Fruit fly (Drosophila melanogaster) whole organism, embryonic: ENCODE measurements around the gene CG42240.

Source experiments
- Awh ChIP-seq: fragments of 200-800 bp; sonication (Bioruptor generic); IDR thresholded peaks from 2 replicates; pipeline ENCODE4, ENCODE4 v1.3.6; 2022; ENCODE audit warnings: missing biosample characterization, missing genetic modification characterization
- Blimp-1 ChIP-seq: fragments of 200-800 bp; sonication (Bioruptor generic); optimal IDR thresholded peaks from 3 replicates; lab custom pipeline; 2018; ENCODE audit warnings: missing biosample characterization, missing genetic modification characterization, mild to moderate bottlenecking, moderate library complexity, missing genetic modification reagents
- CG1024 ChIP-seq: fragments of 200-800 bp; sonication (Bioruptor generic); IDR thresholded peaks from 2 replicates; pipeline ENCODE4 v1.3.6; 2022; ENCODE audit warnings: missing biosample characterization, missing genetic modification characterization
- CG10565 ChIP-seq: fragments of 200-800 bp; sonication (Bioruptor generic); optimal IDR thresholded peaks from 3 replicates; lab custom pipeline; 2016; ENCODE audit warnings: missing biosample characterization, mild to moderate bottlenecking, missing genetic modification characterization
- CG12236 ChIP-seq: fragments of 200-800 bp; sonication (Bioruptor generic); optimal IDR thresholded peaks from 2 replicates; lab custom pipeline; 2016; ENCODE audit warnings: missing biosample characterization, missing genetic modification characterization
- CG12391 ChIP-seq: fragments of 200-800 bp; sonication (Bioruptor generic); optimal IDR thresholded peaks from 3 replicates; lab custom pipeline; 2018; ENCODE audit warnings: missing biosample characterization, mild to moderate bottlenecking, missing genetic modification characterization, moderate library complexity
- CG12769 ChIP-seq: fragments of 200-800 bp; sonication (Bioruptor generic); optimal IDR thresholded peaks from 2 replicates; lab custom pipeline; 2019; ENCODE audit warnings: missing biosample characterization, mild to moderate bottlenecking, missing genetic modification characterization, moderate library complexity
- CG12942 ChIP-seq: fragments of 200-800 bp; sonication (Bioruptor generic); optimal IDR thresholded peaks from 3 replicates; lab custom pipeline; 2016; ENCODE audit warnings: missing biosample characterization, missing genetic modification characterization
- CG13775 ChIP-seq: fragments of 200-800 bp; sonication (Bioruptor generic); optimal IDR thresholded peaks from 3 replicates; lab custom pipeline; 2017; ENCODE audit warnings: missing biosample characterization, mild to moderate bottlenecking, missing genetic modification characterization
- CG15514 ChIP-seq: fragments of 200-800 bp; sonication (Bioruptor generic); optimal IDR thresholded peaks from 3 replicates; lab custom pipeline; 2017; ENCODE audit warnings: missing biosample characterization, missing genetic modification characterization, mild to moderate bottlenecking, moderate library complexity, missing genetic modification reagents
- CG31365 ChIP-seq: fragments of 200-800 bp; sonication (Bioruptor generic); optimal IDR thresholded peaks from 2 replicates; lab custom pipeline; 2018; ENCODE audit warnings: missing biosample characterization, mild to moderate bottlenecking, missing genetic modification characterization
- CG31441 ChIP-seq: fragments of 200-800 bp; sonication (Bioruptor generic); IDR thresholded peaks from 2 replicates; pipeline ENCODE4 v1.3.6; 2022; ENCODE audit warnings: missing biosample characterization, missing genetic modification characterization
- CG4820 ChIP-seq: fragments of 200-800 bp; sonication (Bioruptor generic); optimal IDR thresholded peaks from 3 replicates; lab custom pipeline; 2016; ENCODE audit warnings: missing biosample characterization, missing genetic modification characterization
- CG8944 ChIP-seq: fragments of 200-800 bp; sonication (Bioruptor generic); optimal IDR thresholded peaks from 3 replicates; lab custom pipeline; 2016; ENCODE audit warnings: missing biosample characterization, missing genetic modification characterization
- CTCF ChIP-seq: fragments of 200-800 bp; sonication (Bioruptor generic); optimal IDR thresholded peaks from 2 replicates; lab custom pipeline; 2017; ENCODE audit warnings: missing biosample characterization, mild to moderate bottlenecking, missing genetic modification characterization, moderate library complexity
- Camta ChIP-seq: fragments of 200-800 bp; sonication (Bioruptor generic); optimal IDR thresholded peaks from 2 replicates; lab custom pipeline; 2016; ENCODE audit warnings: missing biosample characterization, missing genetic modification characterization
- Dp ChIP-seq: fragments of 200-800 bp; sonication (Bioruptor generic); optimal IDR thresholded peaks from 2 replicates; lab custom pipeline; 2018; ENCODE audit warnings: missing biosample characterization, mild to moderate bottlenecking, missing genetic modification characterization, moderate library complexity
- E2f1 ChIP-seq: fragments of 200-800 bp; sonication (Bioruptor generic); IDR thresholded peaks from 2 replicates; pipeline ENCODE4 v1.3.6; 2022; ENCODE audit warnings: missing biosample characterization, missing genetic modification characterization
- HHEX ChIP-seq: fragments of 200-800 bp; sonication (Bioruptor generic); optimal IDR thresholded peaks from 3 replicates; lab custom pipeline; 2017; ENCODE audit warnings: missing biosample characterization, mild to moderate bottlenecking, missing genetic modification characterization, missing genetic modification reagents
- Hr51 ChIP-seq, 2 experiments: fragments of 200-800 bp; sonication (Bioruptor generic); optimal IDR thresholded peaks; 2 replicates in 1 of 2; 3 replicates in 1 of 2; lab custom pipeline; 2016 to 2018; ENCODE audit warnings: missing biosample characterization in 2 of 2, missing genetic modification characterization in 2 of 2, mild to moderate bottlenecking in 1 of 2, moderate library complexity in 1 of 2
- Lpt ChIP-seq: fragments of >200 bp; optimal IDR thresholded peaks from 2 replicates; lab custom pipeline; 2018; ENCODE audit warnings: missing biosample characterization, missing genetic modification characterization
- NC2α ChIP-seq: fragments of 200-800 bp; sonication (Bioruptor generic); optimal IDR thresholded peaks from 2 replicates; lab custom pipeline; 2016; ENCODE audit warnings: missing biosample characterization, missing genetic modification characterization
- NFAT ChIP-seq: fragments of 200-800 bp; sonication (Bioruptor generic); IDR thresholded peaks from 2 replicates; pipeline ENCODE4 v1.3.6; 2022; ENCODE audit warnings: missing biosample characterization, missing genetic modification characterization
- Nf-YB ChIP-seq: fragments of 200-800 bp; sonication (Bioruptor generic); optimal IDR thresholded peaks from 3 replicates; lab custom pipeline; 2019; ENCODE audit warnings: missing biosample characterization, mild to moderate bottlenecking, missing genetic modification characterization, moderate library complexity
- NfI ChIP-seq: fragments of 200-800 bp; sonication (Bioruptor generic); optimal IDR thresholded peaks from 3 replicates; lab custom pipeline; 2018; ENCODE audit warnings: missing biosample characterization, mild to moderate bottlenecking, missing genetic modification characterization, moderate library complexity
- Opbp ChIP-seq: fragments of 200-800 bp; sonication (Bioruptor generic); IDR thresholded peaks from 3 replicates; pipeline ENCODE4 v1.3.6; 2022; ENCODE audit warnings: missing biosample characterization, missing genetic modification characterization; ENCODE audit not compliant: partially characterized antibody
- PHDP ChIP-seq: fragments of 200-800 bp; sonication (Bioruptor generic); optimal IDR thresholded peaks from 3 replicates; lab custom pipeline; 2018; ENCODE audit warnings: missing biosample characterization, mild to moderate bottlenecking, missing genetic modification characterization, moderate library complexity
- Six4 ChIP-seq: fragments of 200-800 bp; sonication (Bioruptor generic); optimal IDR thresholded peaks from 2 replicates; lab custom pipeline; 2016; ENCODE audit warnings: missing biosample characterization, missing genetic modification characterization
- ap ChIP-seq: fragments of 200-800 bp; sonication (Bioruptor generic); IDR thresholded peaks from 2 replicates; pipeline ENCODE4 v1.3.6; 2022; ENCODE audit warnings: missing biosample characterization, missing genetic modification characterization
- ash1 ChIP-seq: fragments of 200-800 bp; sonication (Bioruptor generic); optimal IDR thresholded peaks from 2 replicates; lab custom pipeline; 2018; ENCODE audit warnings: missing biosample characterization, mild to moderate bottlenecking, missing genetic modification characterization
- bcd ChIP-seq: fragments of 200-800 bp; sonication (Bioruptor generic); optimal IDR thresholded peaks from 2 replicates; lab custom pipeline; 2017; ENCODE audit warnings: missing biosample characterization, mild to moderate bottlenecking, missing genetic modification characterization
- bigmax ChIP-seq: fragments of 200-800 bp; sonication (Bioruptor generic); optimal IDR thresholded peaks from 2 replicates; lab custom pipeline; 2018; ENCODE audit warnings: missing biosample characterization, mild to moderate bottlenecking, missing genetic modification characterization
- chif ChIP-seq, 2 experiments: fragments of 200-800 bp; sonication (Bioruptor generic); optimal IDR thresholded peaks; 3 replicates each; lab custom pipeline; 2016; ENCODE audit warnings: missing biosample characterization in 2 of 2, missing genetic modification characterization in 2 of 2
- chm ChIP-seq: fragments of 200-800 bp; sonication (Bioruptor generic); IDR thresholded peaks from 2 replicates; pipeline ENCODE4 v1.3.6; 2022; ENCODE audit warnings: missing biosample characterization, missing genetic modification characterization
- crc ChIP-seq: fragments of 200-800 bp; sonication (Bioruptor generic); optimal IDR thresholded peaks from 2 replicates; lab custom pipeline; 2016; ENCODE audit warnings: missing biosample characterization, missing genetic modification characterization
- dysf ChIP-seq: fragments of 200-800 bp; sonication (Bioruptor generic); IDR thresholded peaks from 3 replicates; pipeline ENCODE4 v1.3.6; 2022; ENCODE audit warnings: missing biosample characterization, missing genetic modification characterization
- fd96Cb ChIP-seq: fragments of 200-800 bp; sonication (Bioruptor generic); optimal IDR thresholded peaks from 2 replicates; lab custom pipeline; 2018; ENCODE audit warnings: missing biosample characterization, mild to moderate bottlenecking, missing genetic modification characterization, moderate library complexity
- insv ChIP-seq, 2 experiments: fragments of 200-800 bp; sonication (Bioruptor generic); optimal IDR thresholded peaks; 3 replicates each; lab custom pipeline; 2016 to 2018; ENCODE audit warnings: missing biosample characterization in 2 of 2, missing genetic modification characterization in 2 of 2
- jing ChIP-seq: fragments of 200-800 bp; sonication (Bioruptor generic); optimal IDR thresholded peaks from 2 replicates; lab custom pipeline; 2018; ENCODE audit warnings: missing biosample characterization, mild to moderate bottlenecking, missing genetic modification characterization
- kah ChIP-seq: fragments of 200-800 bp; sonication (Bioruptor generic); optimal IDR thresholded peaks from 2 replicates; lab custom pipeline; 2018; ENCODE audit warnings: missing biosample characterization, mild to moderate bottlenecking, missing genetic modification characterization
- lab ChIP-seq: fragments of 200-800 bp; sonication (Bioruptor generic); optimal IDR thresholded peaks from 3 replicates; lab custom pipeline; 2017; ENCODE audit warnings: missing biosample characterization, missing genetic modification characterization, mild to moderate bottlenecking, moderate library complexity, missing genetic modification reagents
- lilli ChIP-seq: fragments of 200-800 bp; sonication (Bioruptor generic); optimal IDR thresholded peaks from 3 replicates; lab custom pipeline; 2016; ENCODE audit warnings: missing biosample characterization, missing genetic modification characterization
- lmd ChIP-seq: fragments of 200-800 bp; sonication (Bioruptor generic); IDR thresholded peaks from 2 replicates; pipeline ENCODE4 v1.3.6; 2022; ENCODE audit warnings: missing biosample characterization, missing genetic modification characterization
- nerfin-1 ChIP-seq: fragments of 200-800 bp; sonication (Bioruptor generic); optimal IDR thresholded peaks from 3 replicates; lab custom pipeline; 2019; ENCODE audit warnings: missing biosample characterization, mild to moderate bottlenecking, missing genetic modification characterization, moderate library complexity
- onecut ChIP-seq: fragments of 200-800 bp; sonication (Bioruptor generic); IDR thresholded peaks from 2 replicates; pipeline ENCODE4 v1.3.6; 2022; ENCODE audit warnings: missing biosample characterization, missing genetic modification characterization
- pzg ChIP-seq: fragments of 200-800 bp; sonication (Bioruptor generic); optimal IDR thresholded peaks from 3 replicates; lab custom pipeline; 2018; ENCODE audit warnings: missing biosample characterization, mild to moderate bottlenecking, missing genetic modification characterization, moderate library complexity
- repo ChIP-seq: fragments of 200-800 bp; sonication (Bioruptor generic); optimal IDR thresholded peaks from 2 replicates; lab custom pipeline; 2016; ENCODE audit warnings: missing biosample characterization, missing genetic modification characterization
- shn ChIP-seq: fragments of 200-800 bp; sonication (Bioruptor generic); optimal IDR thresholded peaks from 3 replicates; lab custom pipeline; 2016; ENCODE audit warnings: missing biosample characterization, missing genetic modification characterization
- sim ChIP-seq: fragments of 200-800 bp; sonication (Bioruptor generic); IDR thresholded peaks from 2 replicates; pipeline ENCODE4 v1.3.6; 2022; ENCODE audit warnings: missing biosample characterization, missing genetic modification characterization
- sob ChIP-seq: fragments of 200-800 bp; sonication (Bioruptor generic); IDR thresholded peaks from 2 replicates; pipeline ENCODE4 v1.3.6; 2022; ENCODE audit warnings: missing biosample characterization, missing genetic modification characterization

The CG42240 gene

dm6 chrX:6339970-6340548 lies 9.4 kb downstream of the CG42240 start (continued):
- TF ChIP-seq Blimp-1 (peak; percentile 88), ap (0 out of 2 replicates have a peak, but pooled peaks have one; percentile 29), chm (GFP tag; lab: Robert Waterston, UW) (peak; percentile 44; the same call in 1 of the 2 replicates), ash1 (GFP tag; lab: Kevin White, UChicago) (no peak), CG31365 (tag; lab: Kevin White, UChicago) (no peak), fd96Cb (tag; lab: Kevin White, UChicago) (peak; percentile 56), Lpt (GFP tag; lab: Kevin White, UChicago) (no peak), CG13775 (no peak), HHEX (GFP tag; lab: Kevin White, UChicago) (no peak), nerfin-1 (tag; lab: Kevin White, UChicago) (no peak), Six4 (no peak), Hr51 (GFP tag; optimal IDR thresholded peaks at IDR 0.05; lab: Kevin White, UChicago) (peak in 1 of 2 experiments; percentile 53), CG10565 (no peak), chif (GFP tag; optimal IDR thresholded peaks at IDR 0.05; lab: Kevin White, UChicago) (peak; percentile 3 to 25), lmd (GFP tag; lab: Robert Waterston, UW) (peak; percentile 61; the same call in 1 of the 2 replicates), shn (GFP tag; lab: Kevin White, UChicago) (peak; percentile 24), CG12769 (tag; lab: Kevin White, UChicago) (peak; percentile 68), CG4820 (GFP tag; lab: Kevin White, UChicago) (peak; percentile 19), pzg (no peak), CG31441 (GFP tag; lab: Robert Waterston, UW) (no peak), Awh (GFP tag; lab: Robert Waterston, UW) (peak; percentile 72), lab (GFP tag; lab: Kevin White, UChicago) (peak; percentile 71), lilli (GFP tag; lab: Kevin White, UChicago) (peak; percentile 59), repo (no peak), dysf (GFP tag; lab: Robert Waterston, UW) (peak; percentile 67), Opbp (no peak), sim (GFP tag; lab: Robert Waterston, UW) (peak; percentile 18; the same call in 1 of the 2 replicates), CG1024 (GFP tag; lab: Robert Waterston, UW) (0 out of 2 replicates have a peak, but pooled peaks have one; percentile 11), Dp (GFP tag; lab: Kevin White, UChicago) (no peak), sob (peak; percentile 47; the same call in 1 of the 2 replicates), CG12942 (GFP tag; lab: Kevin White, UChicago) (peak; percentile 10), Camta (GFP tag; lab: Kevin White, UChicago) (peak; percentile 37), CTCF (GFP tag; lab: Kevin White, UChicago) (no peak), onecut (GFP tag; lab: Robert Waterston, UW) (no peak), crc (GFP tag; lab: Kevin White, UChicago) (no peak), E2f1 (GFP tag; lab: Robert Waterston, UW) (peak; percentile 66), Nf-YB (GFP tag; lab: Kevin White, UChicago) (no peak), CG8944 (GFP tag; lab: Kevin White, UChicago) (no peak), bcd (GFP tag; lab: Kevin White, UChicago) (peak; percentile 42), kah (no peak), insv (GFP tag; optimal IDR thresholded peaks at IDR 0.05; lab: Kevin White, UChicago) (no peak), NC2α (GFP tag; lab: Kevin White, UChicago) (no peak), PHDP (peak; percentile 50), CG15514 (GFP tag; lab: Kevin White, UChicago) (peak; percentile 9), CG12236 (GFP tag; lab: Kevin White, UChicago) (no peak), NFAT (GFP tag; lab: Robert Waterston, UW) (peak; percentile 50), bigmax (no peak), CG12391 (tag; lab: Kevin White, UChicago) (peak; percentile 52), jing (GFP tag; lab: Kevin White, UChicago) (no peak), NfI (GFP tag; lab: Kevin White, UChicago) (peak; percentile 42)
